Fruit fly (Drosophila melanogaster): ENCODE results near the gene CG8292.

DNA sequence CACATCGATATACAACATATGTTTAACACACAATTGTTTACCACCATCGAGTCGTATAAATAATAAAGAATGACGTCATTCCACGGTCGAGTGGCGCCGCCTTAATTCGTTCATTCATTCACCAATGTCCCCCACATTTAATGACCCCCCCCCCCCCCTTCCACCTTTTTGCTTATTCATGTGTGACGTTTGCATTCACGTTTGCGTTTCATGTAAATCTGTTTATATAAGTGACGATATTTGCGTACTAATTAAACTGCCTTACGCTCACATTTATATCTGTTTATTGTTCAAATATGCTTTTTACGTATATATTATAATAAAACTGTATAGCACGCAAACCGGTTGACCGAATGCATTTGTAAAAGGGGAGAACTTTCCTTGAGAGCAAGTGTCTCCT lies 15.8 kb upstream of the CG8292 start:
- peak; percentile 51 for TF ChIP-seq CG12768 (GFP tag; optimal IDR thresholded peaks at IDR 0.05)
- TF ChIP-seq Hr96 (GFP tag; optimal IDR thresholded peaks at IDR 0.05) = no peak
- no peak for TF ChIP-seq CG14711 (tag; optimal IDR thresholded peaks at IDR 0.05)
- TF ChIP-seq kay (GFP tag; ENCODE audit: borderline replicate concordance) = peak; percentile 90
- peak; percentile 10 for TF ChIP-seq Mnt (GFP tag; optimal IDR thresholded peaks at IDR 0.05)
- TF ChIP-seq bab1 (GFP tag; optimal IDR thresholded peaks at IDR 0.05) = no peak
- peak; percentile 96 for TF ChIP-seq cic (GFP tag; optimal IDR thresholded peaks at IDR 0.05)

Data from whole organism, adult.